Worm (Caenorhabditis elegans) whole organism, L2 larva: Measurements from ENCODE around the gene nhr-53.

Experiments
- lin-39 ChIP-seq: fragments of 150-350 bp; optimal IDR thresholded peaks from 2 replicates; lab custom pipeline; 2014; ENCODE audit warnings: missing biosample characterization, missing genetic modification reagents, missing genetic modification characterization
- nhr-237 ChIP-seq: fragments of 150-350 bp; optimal IDR thresholded peaks from 2 replicates; lab custom pipeline; 2014; ENCODE audit warnings: missing biosample characterization, missing genetic modification characterization
- nhr-6 ChIP-seq: fragments of 150-350 bp; optimal IDR thresholded peaks from 2 replicates; lab custom pipeline; 2014; ENCODE audit warnings: missing biosample characterization, missing genetic modification characterization

- TF ChIP-seq nhr-237 (tag; lab: Kevin White, UChicago) (no peak), lin-39 (tag; lab: Kevin White, UChicago) (no peak), nhr-6 (tag; lab: Kevin White, UChicago) (no peak)
These were observed 43.7 kb downstream of the nhr-53 start for ce11 chrV:15658262-15659060.
